Fruit fly (Drosophila melanogaster): ENCODE measurements around the gene Dad1.

The Dad1 gene

DNA sequence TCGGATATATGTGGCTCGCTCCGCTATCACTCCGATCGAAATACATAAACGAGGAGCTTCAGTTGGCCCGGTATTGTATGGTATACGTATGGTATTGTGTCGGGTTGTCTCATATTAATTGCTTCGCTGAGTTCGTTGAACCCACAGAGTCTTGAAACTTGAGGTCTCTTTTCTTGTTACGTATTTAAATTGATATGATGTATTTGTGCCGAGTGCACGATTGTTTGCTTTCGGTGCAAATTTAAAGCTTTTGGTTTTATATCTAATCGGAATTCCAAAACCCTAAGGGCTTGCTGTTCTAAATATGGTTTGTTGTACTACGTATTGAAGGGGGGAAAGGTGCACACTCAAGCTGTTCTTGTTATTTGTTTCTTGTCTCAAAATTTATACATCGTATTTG is 41.3 kb upstream of the Dad1 start:
- TF ChIP-seq tj (GFP tag; optimal IDR thresholded peaks at IDR 0.05) (peak; percentile 77), kay (GFP tag; ENCODE audit: borderline replicate concordance) (peak; percentile 36), Mnt (GFP tag; optimal IDR thresholded peaks at IDR 0.05) (no peak), cnc (optimal IDR thresholded peaks at IDR 0.05) (no peak)

DNA sequence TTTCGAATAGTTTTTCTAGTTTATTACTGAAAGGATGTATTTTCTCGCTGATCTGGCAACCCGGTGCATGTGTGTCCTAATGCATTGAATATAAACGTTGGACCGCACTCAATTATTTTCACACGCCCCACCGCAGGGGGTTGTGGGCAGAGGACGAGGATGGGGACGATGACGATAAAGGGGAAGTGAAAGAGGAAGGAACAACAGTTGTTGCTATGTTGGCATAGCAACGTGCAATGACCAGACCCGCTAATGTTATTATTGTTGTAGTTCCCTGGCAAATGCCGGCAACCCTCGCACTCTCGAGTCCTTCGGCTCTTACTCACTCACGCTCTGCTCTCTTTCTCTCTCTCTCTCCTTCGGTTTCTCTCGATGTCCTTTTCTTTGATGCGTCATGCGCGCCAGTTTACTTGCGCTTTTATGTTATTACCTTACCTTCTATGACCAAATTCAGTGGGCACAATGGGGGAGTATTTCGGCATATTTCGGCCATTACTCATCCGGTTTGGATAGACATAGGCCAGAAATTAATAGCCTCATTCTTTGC is 40.8 kb upstream of the Dad1 start:
- TF ChIP-seq cnc (optimal IDR thresholded peaks at IDR 0.05): no peak
- no peak for TF ChIP-seq CG14711 (tag; optimal IDR thresholded peaks at IDR 0.05)
- TF ChIP-seq Mnt (GFP tag; optimal IDR thresholded peaks at IDR 0.05): no peak
- TF ChIP-seq CG33017 (tag; optimal IDR thresholded peaks at IDR 0.05): no peak
- TF ChIP-seq CG7101 (tag; optimal IDR thresholded peaks at IDR 0.05): no peak

DNA sequence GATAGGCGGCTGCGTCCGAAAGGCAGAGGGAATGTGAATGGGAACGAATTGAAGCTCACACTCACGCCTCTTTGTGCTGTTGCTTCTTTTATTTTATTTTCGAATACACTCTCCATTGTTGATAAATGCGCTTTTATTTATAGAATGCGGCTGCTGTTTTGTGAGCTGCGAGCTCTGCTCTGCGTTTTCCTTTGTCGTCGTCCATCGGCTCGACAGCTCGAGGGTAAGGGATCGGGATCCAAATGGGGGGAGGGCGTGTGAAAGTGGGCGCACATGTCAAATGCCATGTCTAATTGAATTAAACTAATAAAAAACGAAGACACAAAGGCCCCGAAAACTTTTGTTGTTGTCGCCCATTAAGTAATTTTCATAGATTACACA is 40.1 kb upstream of the Dad1 start:
- no peak for TF ChIP-seq CG12768 (GFP tag; optimal IDR thresholded peaks at IDR 0.05)
- TF ChIP-seq cic (GFP tag; optimal IDR thresholded peaks at IDR 0.05): no peak
- no peak for TF ChIP-seq CG11617 (GFP tag; optimal IDR thresholded peaks at IDR 0.05)
- TF ChIP-seq Hr96 (GFP tag; optimal IDR thresholded peaks at IDR 0.05): no peak
- no peak for TF ChIP-seq cnc (optimal IDR thresholded peaks at IDR 0.05)
- no peak for TF ChIP-seq CG1620 (GFP tag; optimal IDR thresholded peaks at IDR 0.05)
- no peak for TF ChIP-seq ovo (GFP tag; optimal IDR thresholded peaks at IDR 0.05)
- TF ChIP-seq CG7101 (tag; optimal IDR thresholded peaks at IDR 0.05): no peak
- no peak for TF ChIP-seq Clk (GFP tag; optimal IDR thresholded peaks at IDR 0.05)
- no peak for TF ChIP-seq CG5204 (GFP tag; optimal IDR thresholded peaks at IDR 0.05)
- TF ChIP-seq CG14711 (tag; optimal IDR thresholded peaks at IDR 0.05): no peak
- no peak for TF ChIP-seq toe (GFP tag; optimal IDR thresholded peaks at IDR 0.05)
- TF ChIP-seq tj (GFP tag; optimal IDR thresholded peaks at IDR 0.05): no peak
- no peak for TF ChIP-seq CG7045 (GFP tag; optimal IDR thresholded peaks at IDR 0.05)
- no peak for TF ChIP-seq Crg-1 (GFP tag; optimal IDR thresholded peaks at IDR 0.05)
- no peak for TF ChIP-seq bab1 (GFP tag; optimal IDR thresholded peaks at IDR 0.05)
- TF ChIP-seq CG33017 (tag; optimal IDR thresholded peaks at IDR 0.05): no peak

DNA sequence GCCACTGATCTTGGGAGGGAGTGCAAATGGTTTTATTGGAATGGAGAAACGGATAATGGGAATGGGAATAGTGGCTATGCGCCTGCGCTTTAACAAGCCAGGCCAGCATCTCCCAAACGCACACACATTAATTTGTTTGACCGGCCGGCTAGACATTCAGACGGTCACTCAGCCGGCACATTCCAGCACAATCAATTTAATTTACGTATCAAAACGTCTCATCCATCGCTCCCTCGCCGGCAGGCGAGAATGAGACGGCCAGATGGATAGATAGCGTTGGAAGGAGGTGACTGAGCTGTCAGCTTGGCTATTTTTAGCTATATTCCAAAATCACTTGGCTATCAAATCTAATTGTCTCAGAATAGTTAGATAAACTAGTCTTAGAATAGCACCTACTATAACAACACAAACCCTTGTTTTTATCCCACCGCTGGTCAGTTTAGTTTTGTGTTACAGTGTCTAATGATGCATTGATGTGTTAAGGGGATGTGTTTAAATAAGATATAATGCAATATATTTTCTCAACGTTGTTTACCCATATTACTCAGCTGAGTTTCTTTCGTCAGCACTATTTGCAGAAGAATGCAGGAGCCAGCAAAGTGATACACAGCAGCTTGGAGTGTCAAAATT is 39.6 kb upstream of the Dad1 start:
- no peak for TF ChIP-seq toe (GFP tag; optimal IDR thresholded peaks at IDR 0.05)
- peak; percentile 90 for TF ChIP-seq tj (GFP tag; optimal IDR thresholded peaks at IDR 0.05)

DNA sequence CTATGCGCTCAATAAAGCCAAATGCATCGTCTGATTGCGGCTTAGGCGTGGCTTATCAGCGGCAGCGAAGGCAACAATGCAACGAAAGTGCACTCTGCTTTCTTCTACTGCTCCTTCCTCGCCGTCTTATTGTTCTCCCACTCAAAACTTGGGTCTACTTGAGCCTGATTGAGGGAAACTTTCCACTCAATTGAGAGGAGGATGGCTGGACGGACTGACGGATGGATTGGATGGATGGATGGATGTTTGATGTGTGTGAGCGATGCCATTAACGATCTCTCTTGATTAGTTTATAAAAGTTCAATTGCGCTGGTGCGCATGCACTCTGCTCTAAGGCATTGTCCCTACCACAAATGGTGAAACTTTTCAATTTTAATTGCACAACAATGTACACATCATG is 39.1 kb upstream of the Dad1 start:
- no peak for TF ChIP-seq kay (GFP tag; ENCODE audit: borderline replicate concordance)

DNA sequence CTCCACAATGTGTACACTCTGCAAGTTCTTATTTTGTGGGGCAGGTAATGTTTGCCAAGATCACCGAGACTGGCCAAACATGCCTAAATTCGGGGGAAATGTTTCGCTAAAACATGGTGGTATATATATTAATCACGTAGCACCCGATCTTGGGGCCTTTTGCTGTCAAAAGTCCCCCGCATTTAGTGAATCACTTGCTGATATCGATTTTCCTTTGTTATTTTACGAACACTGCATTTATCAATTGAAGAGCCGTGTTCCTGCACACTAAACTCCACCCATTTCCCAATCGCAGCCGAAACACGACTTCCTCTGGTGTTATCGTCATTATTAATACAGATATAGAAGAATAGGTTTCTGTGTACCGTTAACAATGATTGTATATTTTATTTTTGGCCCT is 37.8 kb upstream of the Dad1 start:
- TF ChIP-seq CG11617 (GFP tag; optimal IDR thresholded peaks at IDR 0.05): no peak
- TF ChIP-seq tj (GFP tag; optimal IDR thresholded peaks at IDR 0.05): no peak
- TF ChIP-seq CG33017 (tag; optimal IDR thresholded peaks at IDR 0.05): no peak
- TF ChIP-seq ovo (GFP tag; optimal IDR thresholded peaks at IDR 0.05): no peak
- no peak for TF ChIP-seq Mnt (GFP tag; optimal IDR thresholded peaks at IDR 0.05)
- no peak for TF ChIP-seq CG7045 (GFP tag; optimal IDR thresholded peaks at IDR 0.05)
- TF ChIP-seq kay (GFP tag; ENCODE audit: borderline replicate concordance): no peak
- no peak for TF ChIP-seq CG1620 (GFP tag; optimal IDR thresholded peaks at IDR 0.05)
- TF ChIP-seq pad (GFP tag; optimal IDR thresholded peaks at IDR 0.05): no peak
- no peak for TF ChIP-seq toe (GFP tag; optimal IDR thresholded peaks at IDR 0.05)
- no peak for TF ChIP-seq CG14711 (tag; optimal IDR thresholded peaks at IDR 0.05)

DNA sequence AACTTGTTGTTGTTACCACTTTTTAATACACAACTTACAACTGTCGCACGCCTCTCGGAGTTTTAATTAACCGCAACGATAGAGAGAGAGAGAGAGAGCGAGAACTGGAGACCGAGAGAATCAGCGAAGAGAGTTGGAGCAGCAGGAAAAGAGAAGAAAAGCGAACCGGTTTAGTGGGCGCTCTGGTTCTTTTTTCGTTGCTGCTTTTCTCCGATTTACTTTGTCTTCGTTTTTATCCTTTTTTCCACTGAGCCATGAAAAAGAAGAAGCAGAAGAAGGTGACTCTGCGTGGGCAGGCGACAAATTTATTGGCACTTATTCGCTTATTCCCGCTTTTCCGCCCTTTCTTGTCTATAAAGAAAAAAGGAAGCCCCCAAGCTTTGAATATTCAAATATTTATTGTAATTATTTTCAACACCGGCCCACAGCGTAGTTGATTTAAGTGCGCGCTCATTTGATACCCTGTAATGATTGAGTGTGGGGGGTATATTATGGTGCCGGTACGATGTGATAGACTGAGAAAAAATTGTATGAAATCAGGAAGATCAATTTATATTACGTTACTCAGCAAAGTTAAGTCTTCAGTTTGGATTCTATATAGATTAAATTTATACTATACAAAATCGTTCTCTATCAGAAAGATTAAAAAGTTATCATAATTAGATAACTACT is 36.5 kb upstream of the Dad1 start:
- TF ChIP-seq kay (GFP tag; ENCODE audit: borderline replicate concordance) (no peak), Crg-1 (GFP tag; optimal IDR thresholded peaks at IDR 0.05) (no peak), CG1620 (GFP tag; optimal IDR thresholded peaks at IDR 0.05) (no peak), cic (GFP tag; optimal IDR thresholded peaks at IDR 0.05) (no peak), cnc (optimal IDR thresholded peaks at IDR 0.05) (no peak), tj (GFP tag; optimal IDR thresholded peaks at IDR 0.05) (no peak), CG11617 (GFP tag; optimal IDR thresholded peaks at IDR 0.05) (no peak), ovo (GFP tag; optimal IDR thresholded peaks at IDR 0.05) (no peak), pad (GFP tag; optimal IDR thresholded peaks at IDR 0.05) (no peak), CG33017 (tag; optimal IDR thresholded peaks at IDR 0.05) (no peak), CG14711 (tag; optimal IDR thresholded peaks at IDR 0.05) (no peak), CG12768 (GFP tag; optimal IDR thresholded peaks at IDR 0.05) (no peak), toe (GFP tag; optimal IDR thresholded peaks at IDR 0.05) (no peak), bab1 (GFP tag; optimal IDR thresholded peaks at IDR 0.05) (no peak), Mnt (GFP tag; optimal IDR thresholded peaks at IDR 0.05) (no peak), CG7045 (GFP tag; optimal IDR thresholded peaks at IDR 0.05) (no peak)
